Fruit fly (Drosophila melanogaster) Kc167 (cell line): ENCODE results near the gene Eip78C.

Source experiments
- Sin3A ChIP-seq: fragments of >200 bp; optimal IDR thresholded peaks from 2 replicates; lab custom pipeline; 2018; ENCODE audit warnings: missing external identifiers
- h ChIP-seq: fragments of >200 bp; optimal IDR thresholded peaks from 3 replicates; lab custom pipeline; 2018; ENCODE audit warnings: missing external identifiers
- psq ChIP-seq: fragments of >200 bp; optimal IDR thresholded peaks from 2 replicates; lab custom pipeline; 2017; ENCODE audit warnings: missing external identifiers
- ttk ChIP-seq: sonication (Bioruptor generic); optimal IDR thresholded peaks from 2 replicates; lab custom pipeline; 2017; ENCODE audit warnings: missing external identifiers

DNA sequence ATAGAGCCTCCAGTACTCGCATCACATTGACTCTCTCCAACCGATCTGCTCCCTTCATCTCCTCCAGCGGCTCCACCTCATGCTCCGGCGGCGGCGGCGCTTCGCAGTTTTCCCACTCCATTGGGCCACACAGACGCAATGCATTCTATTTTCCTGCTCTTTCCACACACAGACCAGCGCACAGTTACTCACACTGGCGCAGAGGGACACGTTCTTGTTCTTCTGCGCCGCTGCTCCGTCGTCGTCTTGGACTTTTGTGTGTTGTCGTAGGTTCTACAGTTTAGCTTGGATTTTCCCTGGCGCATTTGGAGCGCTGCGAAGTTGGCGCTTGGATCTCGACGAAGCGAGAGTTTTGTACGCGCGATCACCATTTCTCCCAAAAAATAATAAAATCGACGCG lies at the start of gene Eip78C:
- TF ChIP-seq psq (lab: Kevin White, UChicago) (no peak), h (lab: Kevin White, UChicago) (no peak), ttk (no peak), Sin3A (no peak)
